Worm (Caenorhabditis elegans): ENCODE data around the gene del-7.

ce11 chrIV:7759527-7759926 lies 690 bp upstream of the del-7 start, which contains the start of gene dsb-3:
- no peak for TF ChIP-seq him-1 (tag; optimal IDR thresholded peaks at IDR 0.05)
- TF ChIP-seq rec-8 (tag; optimal IDR thresholded peaks at IDR 0.05) = no peak
- no peak for TF ChIP-seq hlh-26 (GFP tag; conservative IDR thresholded peaks at IDR 0.05)
- TF ChIP-seq pha-4 (tag; optimal IDR thresholded peaks at IDR 0.05) = no peak
- TF ChIP-seq lir-1 (GFP tag; conservative IDR thresholded peaks at IDR 0.05) = no peak
- TF ChIP-seq Y53F4B.3 (GFP tag; IDR thresholded peaks at IDR 0.05) = no peak
- TF ChIP-seq fkh-3 (tag; optimal IDR thresholded peaks at IDR 0.05) = no peak
